Worm (Caenorhabditis elegans) whole organism, mixed stage, embryonic: ENCODE data around the gene srv-28.

Source experiments
- M03D4.4 ChIP-seq: sonication (generic microtip); optimal IDR thresholded peaks from 2 replicates; lab custom pipeline; 2017; ENCODE audit warnings: mild to moderate bottlenecking, missing genetic modification characterization, missing compliant biosample characterization
- blmp-1 ChIP-seq: fragments of 150-350 bp; optimal IDR thresholded peaks from 2 replicates; lab custom pipeline; 2014; ENCODE audit warnings: missing biosample characterization, missing genetic modification characterization
- ces-1 ChIP-seq: fragments of 150-350 bp; optimal IDR thresholded peaks from 2 replicates; lab custom pipeline; 2014; ENCODE audit warnings: missing biosample characterization, missing genetic modification reagents, missing genetic modification characterization
- elt-1 ChIP-seq: sonication (generic microtip); optimal IDR thresholded peaks from 2 replicates; lab custom pipeline; 2017; ENCODE audit warnings: missing genetic modification characterization, mild to moderate bottlenecking, missing compliant biosample characterization, antibody characterized with exemption, moderate library complexity, borderline replicate concordance; ENCODE audit not compliant: insufficient read depth
- hlh-1 ChIP-seq: fragments of 150-350 bp; optimal IDR thresholded peaks from 2 replicates; lab custom pipeline; 2014; ENCODE audit warnings: missing biosample characterization, missing genetic modification reagents, missing genetic modification characterization
- mab-5 ChIP-seq: fragments of 150-350 bp; optimal IDR thresholded peaks from 2 replicates; lab custom pipeline; 2014; ENCODE audit warnings: missing biosample characterization, missing genetic modification characterization
- mls-2 ChIP-seq: sonication (generic microtip); optimal IDR thresholded peaks from 2 replicates; lab custom pipeline; 2016; ENCODE audit warnings: mild to moderate bottlenecking, missing genetic modification characterization, moderate library complexity, missing compliant biosample characterization
- nhr-2 ChIP-seq: fragments of 150-350 bp; optimal IDR thresholded peaks from 2 replicates; lab custom pipeline; 2014; ENCODE audit warnings: missing biosample characterization, missing genetic modification characterization
- nhr-237 ChIP-seq: fragments of 150-350 bp; optimal IDR thresholded peaks from 2 replicates; lab custom pipeline; 2014; ENCODE audit warnings: missing biosample characterization, missing genetic modification characterization
- nhr-76 ChIP-seq: sonication (generic microtip); optimal IDR thresholded peaks from 2 replicates; lab custom pipeline; 2017; ENCODE audit warnings: missing biosample characterization, missing genetic modification characterization
- pha-4 ChIP-seq: fragments of 150-350 bp; optimal IDR thresholded peaks from 2 replicates; lab custom pipeline; 2018; ENCODE audit warnings: missing biosample characterization, missing genetic modification reagents, missing genetic modification characterization
- sem-2 ChIP-seq: fragments of 200-800 bp; sonication (Bioruptor generic); optimal IDR thresholded peaks from 2 replicates; lab custom pipeline; 2018; ENCODE audit warnings: mild to moderate bottlenecking, missing genetic modification characterization, missing compliant biosample characterization
- sptf-1 ChIP-seq: sonication (generic microtip); optimal IDR thresholded peaks from 2 replicates; lab custom pipeline; 2017; ENCODE audit warnings: mild to moderate bottlenecking, missing genetic modification characterization, moderate library complexity, missing compliant biosample characterization
- tbx-8 ChIP-seq: fragments of 200-800 bp; sonication (Bioruptor generic); optimal IDR thresholded peaks from 2 replicates; lab custom pipeline; 2018; ENCODE audit warnings: mild to moderate bottlenecking, missing genetic modification characterization, moderate library complexity, missing compliant biosample characterization
- unc-62 ChIP-seq: fragments of 150-350 bp; optimal IDR thresholded peaks from 2 replicates; lab custom pipeline; 2014; ENCODE audit warnings: missing biosample characterization, missing genetic modification reagents, missing genetic modification characterization
- ztf-11 ChIP-seq: fragments of 150-350 bp; optimal IDR thresholded peaks from 2 replicates; lab custom pipeline; 2014; ENCODE audit warnings: missing biosample characterization, missing genetic modification characterization

srv-28 gene

DNA sequence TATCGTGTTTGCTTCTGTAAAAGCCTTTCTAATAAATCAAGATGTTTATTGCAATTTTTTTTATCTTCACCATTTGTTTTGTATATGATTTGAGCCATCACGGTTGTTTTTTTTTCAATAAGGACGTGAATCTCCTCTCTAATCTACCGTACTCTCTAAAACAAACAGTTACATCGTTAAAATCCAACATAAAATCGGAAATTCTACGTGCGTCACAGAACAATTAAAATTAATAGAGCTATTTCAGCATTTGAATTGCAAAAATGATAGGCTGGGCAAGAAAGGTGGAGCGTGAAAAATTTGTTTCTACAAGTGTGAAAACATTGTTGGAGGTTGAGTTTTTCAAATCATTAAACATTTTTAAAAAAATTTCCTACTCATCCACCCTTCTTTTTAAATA lies 49.7 kb downstream of the srv-28 start, which contains the start of gene C49A9.5:
Gene C49A9.5, plus strand, starts transcription at position 271 of the 400 bp plus-strand sequence.
- TF ChIP-seq unc-62 (GFP tag; lab: Kevin White, UChicago) (no peak), tbx-8 (no peak), mab-5 (no peak), blmp-1 (tag; lab: Kevin White, UChicago) (no peak), nhr-76 (tag; lab: Kevin White, UChicago) (no peak), M03D4.4 (tag; lab: Kevin White, UChicago) (no peak), ztf-11 (tag; lab: Kevin White, UChicago) (no peak), ces-1 (GFP tag; lab: Kevin White, UChicago) (no peak), nhr-237 (tag; lab: Kevin White, UChicago) (no peak), elt-1 (no peak), hlh-1 (tag; lab: Kevin White, UChicago) (no peak), sptf-1 (no peak), nhr-2 (tag; lab: Kevin White, UChicago) (no peak), sem-2 (GFP tag; lab: Kevin White, UChicago) (no peak), pha-4 (tag; lab: Kevin White, UChicago) (no peak), mls-2 (tag; lab: Kevin White, UChicago) (no peak)
